Worm (Caenorhabditis elegans): ENCODE results near the gene nlp-9.

DNA sequence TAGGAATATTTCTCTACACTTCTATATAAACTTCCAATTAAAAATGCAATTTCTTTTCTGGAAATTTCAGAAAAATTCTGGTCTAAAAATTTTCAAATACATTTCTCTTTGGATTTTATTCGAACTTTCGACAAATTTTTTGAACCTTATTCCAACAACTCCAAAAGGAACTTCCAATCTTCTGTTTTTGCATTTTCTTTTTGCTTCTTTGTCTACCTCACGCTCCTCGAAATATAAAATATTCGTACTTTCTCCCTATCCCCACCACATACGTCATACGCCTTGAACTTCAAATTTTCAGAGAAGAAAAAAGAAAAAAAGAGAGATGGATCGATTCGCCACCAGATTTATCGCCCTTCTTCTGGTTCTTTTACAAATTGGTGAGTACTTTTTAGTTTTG lies at the start of gene nlp-9:
- no peak for TF ChIP-seq mep-1 (tag; optimal IDR thresholded peaks at IDR 0.05)
- TF ChIP-seq sox-4 (tag; optimal IDR thresholded peaks at IDR 0.05), result no peak
- no peak for TF ChIP-seq mdl-1 (tag; optimal IDR thresholded peaks at IDR 0.05)
- no peak for TF ChIP-seq lir-3 (tag; optimal IDR thresholded peaks at IDR 0.05; ENCODE audit: poor library complexity)
- TF ChIP-seq nhr-77 (tag; optimal IDR thresholded peaks at IDR 0.05), result no peak
- no peak for TF ChIP-seq nhr-76 (tag; optimal IDR thresholded peaks at IDR 0.05)

All from whole organism, L1 larva.